Fruit fly (Drosophila melanogaster) whole organism: Measurements from ENCODE around the gene Trs33.

Experiments used
- CG8478 ChIP-seq: fragments of >200 bp; optimal IDR thresholded peaks from 2 replicates; lab custom pipeline; 2018; ENCODE audit warnings: inconsistent platforms
- Dll ChIP-seq: fragments of >200 bp; optimal IDR thresholded peaks from 2 replicates; lab custom pipeline; 2017
- EcR ChIP-seq, 2 experiments: fragments of >200 bp; optimal IDR thresholded peaks; 2 replicates each; lab custom pipeline; 2017; ENCODE audit warnings: missing biosample characterization in 2 of 2, missing genetic modification characterization in 2 of 2, missing genetic modification reagents in 2 of 2
- pan ChIP-seq: fragments of >200 bp; optimal IDR thresholded peaks from 2 replicates; lab custom pipeline; 2017
- psq ChIP-seq: fragments of >200 bp; optimal IDR thresholded peaks from 2 replicates; lab custom pipeline; 2017
- usp ChIP-seq: fragments of >200 bp; optimal IDR thresholded peaks from 2 replicates; lab custom pipeline; 2017; ENCODE audit warnings: missing biosample characterization, missing genetic modification characterization, mixed read lengths

The Trs33 gene

dm6 chr3R:15332994-15333393 is 17.8 kb downstream of the Trs33 start, which contains the start of the genes Fkbp39 and Cyfip:
Fkbp39 (minus strand) TSS chr3R:15333133.
Cyfip (plus strand) TSS chr3R:15333266.
- TF ChIP-seq usp (GFP tag; lab: Kevin White, UChicago) (no peak), pan (lab: Kevin White, UChicago) (no peak), psq (no peak), EcR (GFP tag; optimal IDR thresholded peaks at IDR 0.05; lab: Kevin White, UChicago) (no peak), Dll (no peak), CG8478 (lab: Kevin White, UChicago) (no peak)

dm6 chr3R:15330472-15330871 is 20.3 kb downstream of the Trs33 start, which contains the start of gene mRpL9:
mRpL9 (plus strand) TSS chr3R:15330738.
- TF ChIP-seq Dll, result no peak
- no peak for TF ChIP-seq usp (GFP tag; lab: Kevin White, UChicago)
- TF ChIP-seq CG8478 (lab: Kevin White, UChicago), result no peak
- no peak for TF ChIP-seq EcR (GFP tag; optimal IDR thresholded peaks at IDR 0.05; lab: Kevin White, UChicago)
- TF ChIP-seq psq, result no peak
- TF ChIP-seq pan (lab: Kevin White, UChicago), result no peak

DNA sequence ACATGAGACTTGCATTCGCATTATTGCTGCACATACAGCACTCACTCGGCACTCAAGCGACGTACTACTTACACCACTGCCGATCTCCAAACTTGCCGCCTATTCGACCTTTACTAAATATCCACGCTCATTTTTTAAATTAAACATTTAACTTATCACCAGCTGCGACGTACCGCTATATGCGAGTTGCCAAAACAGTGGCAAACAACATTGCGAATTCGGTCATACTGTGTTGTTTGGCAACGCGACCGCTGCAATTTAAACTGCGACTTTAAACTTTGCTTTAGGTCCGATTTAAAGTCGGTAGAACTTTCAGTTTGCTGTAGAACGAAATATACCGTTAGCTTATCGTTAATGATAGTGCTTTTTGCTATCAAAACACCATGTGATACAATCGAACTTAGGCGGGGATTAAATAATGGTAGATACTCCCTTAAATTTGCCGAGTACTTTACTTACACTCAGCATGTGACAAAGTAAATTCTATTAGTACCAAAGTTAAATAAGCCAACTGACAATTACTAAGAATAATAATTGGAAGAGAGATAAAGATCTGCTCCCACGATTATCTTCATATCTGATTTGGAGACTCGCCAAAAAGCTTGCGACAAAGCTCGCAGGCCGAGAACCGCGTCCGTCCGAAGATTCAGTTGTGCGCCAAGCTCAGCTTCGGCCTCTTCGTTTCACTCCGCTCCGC is 22.6 kb downstream of the Trs33 start, which contains the start of the genes CG6236 and ea:
Gene CG6236 (minus strand): TSS at position 187 of the 697 bp plus-strand sequence.
Gene ea (plus strand): TSS at position 647 of the 697 bp plus-strand sequence.
- TF ChIP-seq EcR (GFP tag; optimal IDR thresholded peaks at IDR 0.05; lab: Kevin White, UChicago) (no peak), Dll (no peak), usp (GFP tag; lab: Kevin White, UChicago) (no peak), psq (no peak)

- TF ChIP-seq Dll (no peak), pan (lab: Kevin White, UChicago) (no peak), EcR (GFP tag; optimal IDR thresholded peaks at IDR 0.05; lab: Kevin White, UChicago) (no peak), CG8478 (lab: Kevin White, UChicago) (no peak), usp (GFP tag; lab: Kevin White, UChicago) (no peak), psq (no peak)
Measured at dm6 chr3R:15320747-15321085, 30.1 kb downstream of the Trs33 start, which contains the start of gene ear. ear (plus strand) TSS chr3R:15320756.

- TF ChIP-seq pan (lab: Kevin White, UChicago) (no peak), CG8478 (lab: Kevin White, UChicago) (no peak), Dll (no peak)
Measured at dm6 chr3R:15319912-15320746, 30.7 kb downstream of the Trs33 start, which contains the start of the genes CG6276 and CG44040. CG6276 (minus strand) TSS chr3R:15320069. CG44040 (plus strand) TSS chr3R:15320378.

DNA sequence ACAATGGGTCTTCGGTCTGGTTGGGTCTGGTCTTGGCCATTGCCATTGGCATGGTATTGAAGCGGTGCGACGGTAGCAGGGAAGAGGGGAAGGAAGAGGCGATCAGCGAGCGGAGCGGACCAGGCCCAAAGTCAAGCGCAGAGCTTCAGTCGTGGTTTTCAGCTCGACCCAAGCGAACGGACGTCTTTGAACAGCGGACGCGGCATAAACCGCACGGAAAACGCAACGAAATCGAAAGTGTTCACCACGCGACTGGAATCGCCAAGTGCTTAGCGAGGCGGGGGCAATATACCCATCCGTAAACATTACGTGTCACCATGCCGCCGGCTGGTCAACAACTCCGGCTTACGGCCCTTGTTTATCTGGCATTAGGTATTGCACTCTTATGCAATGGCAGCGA is 34.5 kb downstream of the Trs33 start, which contains the start of gene CG14866:
Gene CG14866 (plus strand): TSS at position 146 of the 400 bp plus-strand sequence.
- TF ChIP-seq CG8478 (lab: Kevin White, UChicago) (no peak), Dll (no peak), pan (lab: Kevin White, UChicago) (no peak), usp (GFP tag; lab: Kevin White, UChicago) (no peak), psq (no peak), EcR (GFP tag; optimal IDR thresholded peaks at IDR 0.05; lab: Kevin White, UChicago) (no peak)

DNA sequence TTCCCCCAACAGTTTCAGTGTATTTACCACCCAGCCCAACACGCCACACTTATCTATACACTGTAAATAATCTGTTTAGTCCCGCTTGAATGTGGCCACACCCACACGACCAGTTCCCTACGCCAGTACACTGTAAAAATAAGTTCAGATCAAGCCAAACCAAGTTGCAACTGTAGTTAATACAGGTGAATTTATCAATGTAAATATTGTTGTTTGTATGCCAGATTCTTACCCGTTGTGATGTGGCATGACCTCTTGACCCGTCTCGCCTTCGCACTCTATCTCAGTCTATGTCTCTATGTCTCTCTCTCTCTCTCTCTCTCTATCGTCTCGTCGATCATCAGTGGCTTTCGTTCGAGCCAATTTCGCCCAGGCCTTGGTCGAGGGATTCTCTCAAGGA is 37.0 kb downstream of the Trs33 start:
- no peak for TF ChIP-seq psq
- no peak for TF ChIP-seq EcR (GFP tag; optimal IDR thresholded peaks at IDR 0.05; lab: Kevin White, UChicago)
- no peak for TF ChIP-seq Dll
- no peak for TF ChIP-seq usp (GFP tag; lab: Kevin White, UChicago)

dm6 chr3R:15310695-15311094 is 40.1 kb downstream of the Trs33 start:
- TF ChIP-seq CG8478 (lab: Kevin White, UChicago), result no peak
- no peak for TF ChIP-seq pan (lab: Kevin White, UChicago)
- TF ChIP-seq Dll, result no peak
- TF ChIP-seq usp (GFP tag; lab: Kevin White, UChicago), result no peak
- no peak for TF ChIP-seq psq
- no peak for TF ChIP-seq EcR (GFP tag; optimal IDR thresholded peaks at IDR 0.05; lab: Kevin White, UChicago)

DNA sequence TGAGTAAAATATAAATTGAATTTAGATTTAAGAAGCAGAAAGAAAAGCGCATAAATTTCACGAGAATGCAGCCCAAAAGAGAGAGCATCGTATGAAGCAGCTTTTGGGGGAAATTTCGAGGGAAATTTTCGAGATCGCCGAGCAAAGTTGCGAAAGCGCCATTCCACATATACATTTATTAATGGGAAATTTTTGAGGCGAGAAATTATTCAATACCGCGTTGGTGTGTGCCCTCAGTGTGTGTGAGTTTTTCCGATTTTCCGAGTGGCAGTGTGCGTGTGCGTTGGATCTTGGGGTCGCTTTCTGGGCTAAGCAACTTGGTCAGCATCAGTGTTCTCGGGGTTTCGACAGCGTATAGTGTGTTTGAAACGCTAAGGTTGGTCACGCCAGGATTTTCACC is 40.9 kb downstream of the Trs33 start, which contains the start of gene Tm2:
Gene Tm2 (plus strand): TSS at position 270 of the 400 bp plus-strand sequence.
- TF ChIP-seq usp (GFP tag; lab: Kevin White, UChicago), result no peak
- TF ChIP-seq psq, result no peak
- TF ChIP-seq Dll, result no peak
- no peak for TF ChIP-seq EcR (GFP tag; optimal IDR thresholded peaks at IDR 0.05; lab: Kevin White, UChicago)
- no peak for TF ChIP-seq pan (lab: Kevin White, UChicago)
- no peak for TF ChIP-seq CG8478 (lab: Kevin White, UChicago)

- TF ChIP-seq pan (lab: Kevin White, UChicago) (no peak), psq (no peak), Dll (no peak), CG8478 (lab: Kevin White, UChicago) (no peak), usp (GFP tag; lab: Kevin White, UChicago) (no peak), EcR (GFP tag; optimal IDR thresholded peaks at IDR 0.05; lab: Kevin White, UChicago) (no peak)
Measured at dm6 chr3R:15305246-15305645, 45.5 kb downstream of the Trs33 start.
